Fruit fly (Drosophila melanogaster): ENCODE data around the gene CG11426.

The CG11426 gene

dm6 chr3L:22454368-22454767, 16.0 kb upstream of the CG11426 start, which contains the start of gene CG11449:
TSS of gene CG11449 (plus strand) at chr3L:22454373.
- no peak for TF ChIP-seq Vsx2 (GFP tag; optimal IDR thresholded peaks at IDR 0.05; ENCODE audit: partially characterized antibody)
- no peak for TF ChIP-seq CrebA (GFP tag; optimal IDR thresholded peaks at IDR 0.05; ENCODE audit: borderline replicate concordance)
- no peak for TF ChIP-seq psq (GFP tag; optimal IDR thresholded peaks at IDR 0.05)
- TF ChIP-seq h (GFP tag; optimal IDR thresholded peaks at IDR 0.05) = no peak
- TF ChIP-seq woc (GFP tag; optimal IDR thresholded peaks at IDR 0.05) = no peak
- no peak for TF ChIP-seq fru (GFP tag; optimal IDR thresholded peaks at IDR 0.05)
- TF ChIP-seq Abd-B (GFP tag; optimal IDR thresholded peaks at IDR 0.05) = no peak
- no peak for TF ChIP-seq OdsH (GFP tag; optimal IDR thresholded peaks at IDR 0.05)
- TF ChIP-seq GATAd (GFP tag; optimal IDR thresholded peaks at IDR 0.05) = no peak
- TF ChIP-seq pan (optimal IDR thresholded peaks at IDR 0.05) = no peak
- TF ChIP-seq sage (GFP tag; optimal IDR thresholded peaks at IDR 0.05) = no peak
- no peak for TF ChIP-seq usp (GFP tag; optimal IDR thresholded peaks at IDR 0.05)
- TF ChIP-seq brk (GFP tag; optimal IDR thresholded peaks at IDR 0.05) = no peak
- no peak for TF ChIP-seq Dfd (GFP tag; optimal IDR thresholded peaks at IDR 0.05)
- no peak for TF ChIP-seq Dif (GFP tag; optimal IDR thresholded peaks at IDR 0.05; ENCODE audit: partially characterized antibody)
- TF ChIP-seq Jra (GFP tag; optimal IDR thresholded peaks at IDR 0.05) = no peak
- no peak for TF ChIP-seq jim (GFP tag; optimal IDR thresholded peaks at IDR 0.05)
- no peak for TF ChIP-seq sv (GFP tag; optimal IDR thresholded peaks at IDR 0.05)

- no peak for TF ChIP-seq fru (GFP tag; optimal IDR thresholded peaks at IDR 0.05)
- peak; percentile 38 for TF ChIP-seq lola (GFP tag; optimal IDR thresholded peaks at IDR 0.05)
- TF ChIP-seq Hr78 (GFP tag; optimal IDR thresholded peaks at IDR 0.05) = peak; percentile 31
- TF ChIP-seq N (GFP tag; optimal IDR thresholded peaks at IDR 0.05) = peak; percentile 90
- peak; percentile 95 for TF ChIP-seq Myc (optimal IDR thresholded peaks at IDR 0.05)
- no peak for TF ChIP-seq CG32264 (GFP tag; optimal IDR thresholded peaks at IDR 0.05)
- no peak for TF ChIP-seq GATAd (GFP tag; optimal IDR thresholded peaks at IDR 0.05)
- no peak for TF ChIP-seq woc (GFP tag; optimal IDR thresholded peaks at IDR 0.05)
- TF ChIP-seq dsf (GFP tag; optimal IDR thresholded peaks at IDR 0.05; ENCODE audit: borderline replicate concordance) = no peak
- no peak for TF ChIP-seq Mio (GFP tag; optimal IDR thresholded peaks at IDR 0.05)
- TF ChIP-seq Hr83 (GFP tag; optimal IDR thresholded peaks at IDR 0.05; ENCODE audit: poor library complexity, severe bottlenecking) = no peak
Measured at dm6 chr3L:22455953-22456488, 14.3 kb upstream of the CG11426 start.

DNA sequence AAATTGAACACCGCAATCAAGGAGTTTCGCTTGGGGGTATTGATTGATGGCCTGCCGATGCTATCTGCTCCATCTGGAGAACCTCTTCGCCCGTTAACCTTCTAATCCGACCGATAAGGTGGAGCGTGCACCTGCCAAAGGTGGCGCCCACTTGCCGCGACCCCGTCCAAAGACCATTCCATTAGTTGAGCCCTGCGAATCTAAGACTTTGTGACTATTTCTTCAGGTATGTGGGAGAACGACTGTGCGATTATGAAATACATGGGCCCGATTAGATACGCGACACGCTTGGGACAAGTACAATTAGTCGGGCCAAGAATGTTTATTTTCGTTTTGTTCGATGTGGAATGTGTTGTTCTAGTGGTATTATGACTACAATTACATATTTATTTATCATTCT, 12.1 kb upstream of the CG11426 start:
- no peak for TF ChIP-seq Vsx2 (GFP tag; optimal IDR thresholded peaks at IDR 0.05; ENCODE audit: partially characterized antibody)
- no peak for TF ChIP-seq HLH106 (tag; optimal IDR thresholded peaks at IDR 0.05)

DNA sequence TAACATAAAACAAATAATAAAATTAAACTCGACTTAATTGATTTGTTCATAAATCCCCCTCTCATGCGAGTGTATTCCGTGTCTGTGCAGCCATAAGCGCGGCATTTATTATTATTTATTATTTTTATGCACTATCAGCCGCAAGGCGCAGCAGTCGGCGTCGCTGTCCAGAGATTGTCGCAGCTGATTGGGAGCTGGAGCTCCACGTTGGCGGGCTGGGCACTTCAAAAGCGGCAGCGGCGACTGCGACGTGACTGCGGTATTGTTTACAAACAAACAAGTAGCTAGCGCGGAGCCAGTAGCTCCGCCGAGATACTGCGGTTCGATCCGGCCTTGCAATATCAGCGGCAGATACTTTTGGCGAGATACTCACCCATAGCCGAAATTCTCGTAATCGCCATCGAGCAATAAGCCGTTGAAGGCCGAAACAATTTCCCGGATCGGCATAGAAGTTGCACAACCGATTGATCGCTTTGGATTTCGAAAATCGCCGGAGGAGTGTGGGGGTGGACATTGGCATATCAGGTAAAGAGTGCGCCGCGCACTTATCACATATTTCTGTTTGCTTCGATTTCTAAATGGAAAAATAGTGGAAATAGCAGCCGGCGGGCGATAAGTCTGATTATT, 11.3 kb upstream of the CG11426 start:
- TF ChIP-seq jim (GFP tag; optimal IDR thresholded peaks at IDR 0.05) (no peak), dmrt93B (GFP tag; optimal IDR thresholded peaks at IDR 0.05) (no peak), OdsH (GFP tag; optimal IDR thresholded peaks at IDR 0.05) (no peak), pan (optimal IDR thresholded peaks at IDR 0.05) (no peak), Hnf4 (GFP tag; optimal IDR thresholded peaks at IDR 0.05) (no peak), Dfd (GFP tag; optimal IDR thresholded peaks at IDR 0.05) (no peak), CG9705 (GFP tag; optimal IDR thresholded peaks at IDR 0.05) (no peak), fru (GFP tag; optimal IDR thresholded peaks at IDR 0.05) (no peak), Sp1 (GFP tag; optimal IDR thresholded peaks at IDR 0.05) (no peak), foxo (GFP tag; optimal IDR thresholded peaks at IDR 0.05) (no peak), sage (GFP tag; optimal IDR thresholded peaks at IDR 0.05) (no peak), tai (GFP tag; optimal IDR thresholded peaks at IDR 0.05) (no peak), dsf (GFP tag; optimal IDR thresholded peaks at IDR 0.05; ENCODE audit: borderline replicate concordance) (no peak), woc (GFP tag; optimal IDR thresholded peaks at IDR 0.05) (no peak), Abd-B (GFP tag; optimal IDR thresholded peaks at IDR 0.05) (no peak), ey (GFP tag; optimal IDR thresholded peaks at IDR 0.05) (no peak), Hr83 (GFP tag; optimal IDR thresholded peaks at IDR 0.05; ENCODE audit: poor library complexity, severe bottlenecking) (no peak), GATAd (GFP tag; optimal IDR thresholded peaks at IDR 0.05) (no peak)
